Worm (Caenorhabditis elegans) whole organism, L1 larva: Measurements from ENCODE around the gene C17G10.13.

Source experiments
- C04F5.9 ChIP-seq: sonication (generic microtip); optimal IDR thresholded peaks from 2 replicates; lab custom pipeline; 2016; ENCODE audit warnings: missing genetic modification characterization, missing compliant biosample characterization
- F16B12.6 ChIP-seq: fragments of 150-350 bp; optimal IDR thresholded peaks from 2 replicates; lab custom pipeline; 2014; ENCODE audit warnings: missing biosample characterization, missing genetic modification characterization
- Y116A8C.19 ChIP-seq: sonication (generic microtip); optimal IDR thresholded peaks from 2 replicates; lab custom pipeline; 2016; ENCODE audit warnings: missing compliant biosample characterization, missing genetic modification characterization, borderline replicate concordance
- aha-1 ChIP-seq: fragments of 150-350 bp; optimal IDR thresholded peaks from 2 replicates; lab custom pipeline; 2014; ENCODE audit warnings: missing biosample characterization, missing genetic modification characterization
- aly-2 ChIP-seq: fragments of 150-350 bp; optimal IDR thresholded peaks from 2 replicates; lab custom pipeline; 2014; ENCODE audit warnings: missing biosample characterization, missing genetic modification characterization
- blmp-1 ChIP-seq: fragments of 150-350 bp; optimal IDR thresholded peaks from 2 replicates; lab custom pipeline; 2014; ENCODE audit warnings: missing biosample characterization, missing genetic modification characterization
- ceh-63 ChIP-seq: fragments of 200-800 bp; sonication (Bioruptor generic); optimal IDR thresholded peaks from 2 replicates; lab custom pipeline; 2018; ENCODE audit warnings: mild to moderate bottlenecking, missing genetic modification characterization, missing compliant biosample characterization
- ceh-82 ChIP-seq, 3 experiments: fragments of 150-350 bp in 1 of 3; sonication (generic microtip) in 2 of 3; optimal IDR thresholded peaks; 2 replicates each; lab custom pipeline; 2014 to 2017; ENCODE audit warnings: missing biosample characterization in 3 of 3, missing genetic modification characterization in 3 of 3
- ceh-90 ChIP-seq: sonication (generic microtip); optimal IDR thresholded peaks from 2 replicates; lab custom pipeline; 2016; ENCODE audit warnings: missing genetic modification characterization, missing compliant biosample characterization
- dpl-1 ChIP-seq, 3 experiments: fragments of 150-350 bp in 2 of 3; sonication (generic microtip) in 1 of 3; optimal IDR thresholded peaks; 2 replicates each; lab custom pipeline; 2014 to 2017; ENCODE audit warnings: missing biosample characterization in 3 of 3, missing genetic modification characterization in 3 of 3, missing genetic modification reagents in 3 of 3
- efl-1 ChIP-seq, 4 experiments: fragments of 150-350 bp; optimal IDR thresholded peaks in 3 of 4; peaks in 1 of 4; 1 replicate in 1 of 4; 2 replicates in 3 of 4; lab custom pipeline; 2014; ENCODE audit warnings: missing biosample characterization in 2 of 4, missing genetic modification characterization in 2 of 4, missing genetic modification reagents in 2 of 4
- efl-3 ChIP-seq: fragments of 200-800 bp; sonication (Bioruptor generic); optimal IDR thresholded peaks from 2 replicates; lab custom pipeline; 2018; ENCODE audit warnings: mild to moderate bottlenecking, missing genetic modification characterization, missing compliant biosample characterization
- egl-13 ChIP-seq: sonication (generic microtip); optimal IDR thresholded peaks from 2 replicates; lab custom pipeline; 2016; ENCODE audit warnings: missing genotype, missing genetic modification reagents, missing genetic modification characterization, missing compliant biosample characterization
- elt-2 ChIP-seq: sonication (generic microtip); optimal IDR thresholded peaks from 2 replicates; lab custom pipeline; 2016; ENCODE audit warnings: missing genetic modification characterization, mild to moderate bottlenecking, inconsistent platforms, missing compliant biosample characterization, missing genetic modification reagents
- ets-5 ChIP-seq: fragments of 200-800 bp; sonication (Bioruptor generic); IDR thresholded peaks from 2 replicates; pipeline ENCODE4 v1.3.6; 2022; ENCODE audit warnings: missing genetic modification characterization, missing compliant biosample characterization
- fkh-10 ChIP-seq: sonication (generic microtip); optimal IDR thresholded peaks from 2 replicates; lab custom pipeline; 2017; ENCODE audit warnings: missing biosample characterization, missing genetic modification reagents, missing genetic modification characterization
- fkh-4 ChIP-seq: sonication (generic microtip); optimal IDR thresholded peaks from 2 replicates; lab custom pipeline; 2016; ENCODE audit warnings: missing compliant biosample characterization, missing genetic modification characterization, borderline replicate concordance
- fkh-8 ChIP-seq: sonication (generic microtip); optimal IDR thresholded peaks from 2 replicates; lab custom pipeline; 2016; ENCODE audit warnings: mild to moderate bottlenecking, missing genetic modification characterization, missing compliant biosample characterization
- fos-1 ChIP-seq: fragments of 150-350 bp; optimal IDR thresholded peaks from 2 replicates; lab custom pipeline; 2014; ENCODE audit warnings: missing biosample characterization, missing genetic modification characterization
- grh-1 ChIP-seq: fragments of 200-800 bp; sonication (Bioruptor generic); IDR thresholded peaks from 2 replicates; pipeline ENCODE4 v1.3.6; 2022; ENCODE audit warnings: missing genetic modification reagents, missing genetic modification characterization, missing compliant biosample characterization
- hlh-4 ChIP-seq: sonication (generic microtip); optimal IDR thresholded peaks from 2 replicates; lab custom pipeline; 2016; ENCODE audit warnings: mild to moderate bottlenecking, missing genetic modification characterization, missing compliant biosample characterization
- irx-1 ChIP-seq: sonication (generic microtip); optimal IDR thresholded peaks from 2 replicates; lab custom pipeline; 2016; ENCODE audit warnings: missing genetic modification characterization, missing compliant biosample characterization
- lin-15B ChIP-seq: fragments of 150-350 bp; sonication (generic microtip); optimal IDR thresholded peaks from 3 replicates; lab custom pipeline; 2014; ENCODE audit warnings: missing biosample characterization, missing genetic modification characterization
- lin-35 ChIP-seq, 2 experiments: fragments of 150-350 bp; optimal IDR thresholded peaks; 2 replicates each; lab custom pipeline; 2014; ENCODE audit warnings: missing biosample characterization in 2 of 2, missing genetic modification characterization in 2 of 2, missing genetic modification reagents in 2 of 2
- lin-39 ChIP-seq: fragments of 150-350 bp; optimal IDR thresholded peaks from 2 replicates; lab custom pipeline; 2014; ENCODE audit warnings: missing biosample characterization, missing genetic modification reagents, missing genetic modification characterization
- lir-3 ChIP-seq: sonication (generic microtip); optimal IDR thresholded peaks from 2 replicates; lab custom pipeline; 2016; ENCODE audit warnings: mild to moderate bottlenecking, missing genetic modification characterization, moderate library complexity, missing compliant biosample characterization; ENCODE audit not compliant: poor library complexity
- lsy-2 ChIP-seq, 2 experiments: fragments of 150-350 bp; optimal IDR thresholded peaks; 2 replicates each; lab custom pipeline; 2014; ENCODE audit warnings: missing biosample characterization in 2 of 2, missing genetic modification characterization in 2 of 2
- mab-9 ChIP-seq: fragments of 200-800 bp; sonication (Bioruptor generic); IDR thresholded peaks from 2 replicates; pipeline ENCODE4 v1.3.6; 2022; ENCODE audit warnings: missing genetic modification reagents, missing genetic modification characterization, missing compliant biosample characterization
- mdl-1 ChIP-seq, 2 experiments: fragments of 150-350 bp; optimal IDR thresholded peaks; 2 replicates each; lab custom pipeline; 2014 to 2017; ENCODE audit warnings: missing biosample characterization in 2 of 2, missing genetic modification characterization in 2 of 2, inconsistent platforms in 1 of 2
- mef-2 ChIP-seq: fragments of 150-350 bp; optimal IDR thresholded peaks from 2 replicates; lab custom pipeline; 2014; ENCODE audit warnings: missing biosample characterization, missing genetic modification characterization
- mep-1 ChIP-seq: fragments of 150-350 bp; optimal IDR thresholded peaks from 2 replicates; lab custom pipeline; 2014; ENCODE audit warnings: missing biosample characterization, missing genetic modification characterization
- nhr-11 ChIP-seq: fragments of 150-350 bp; optimal IDR thresholded peaks from 2 replicates; lab custom pipeline; 2014; ENCODE audit warnings: missing biosample characterization, missing genetic modification characterization
- nhr-12 ChIP-seq: sonication (generic microtip); optimal IDR thresholded peaks from 2 replicates; lab custom pipeline; 2017; ENCODE audit warnings: missing biosample characterization, missing genetic modification characterization
- nhr-20 ChIP-seq: sonication (generic microtip); optimal IDR thresholded peaks from 2 replicates; lab custom pipeline; 2016; ENCODE audit warnings: mild to moderate bottlenecking, missing genetic modification characterization, missing compliant biosample characterization
- nhr-237 ChIP-seq: fragments of 150-350 bp; optimal IDR thresholded peaks from 2 replicates; lab custom pipeline; 2014; ENCODE audit warnings: missing biosample characterization, missing genetic modification characterization
- nhr-85 ChIP-seq: sonication (generic microtip); peaks from one replicate; lab custom pipeline; 2016; ENCODE audit warnings: missing genetic modification characterization, inconsistent platforms, missing compliant biosample characterization
- nhr-90 ChIP-seq: sonication (generic microtip); optimal IDR thresholded peaks from 2 replicates; lab custom pipeline; 2016; ENCODE audit warnings: mild to moderate bottlenecking, missing genetic modification characterization, missing compliant biosample characterization; ENCODE audit not compliant: poor library complexity
- pax-3 ChIP-seq: fragments of 200-800 bp; sonication (Bioruptor generic); optimal IDR thresholded peaks from 2 replicates; lab custom pipeline; 2018; ENCODE audit warnings: mild to moderate bottlenecking, missing genetic modification characterization, moderate library complexity, missing compliant biosample characterization
- rnt-1 ChIP-seq: sonication (generic microtip); optimal IDR thresholded peaks from 2 replicates; lab custom pipeline; 2016; ENCODE audit warnings: mild to moderate bottlenecking, missing genetic modification characterization, moderate library complexity, missing compliant biosample characterization
- sox-4 ChIP-seq: sonication (generic microtip); optimal IDR thresholded peaks from 2 replicates; lab custom pipeline; 2016; ENCODE audit warnings: missing genetic modification characterization, missing compliant biosample characterization
- sptf-1 ChIP-seq: fragments of 150-350 bp; optimal IDR thresholded peaks from 2 replicates; lab custom pipeline; 2014; ENCODE audit warnings: missing biosample characterization, missing genetic modification characterization
- sup-37 ChIP-seq: fragments of 200-800 bp; sonication (Bioruptor generic); optimal IDR thresholded peaks from 2 replicates; lab custom pipeline; 2018; ENCODE audit warnings: mild to moderate bottlenecking, missing genetic modification characterization, missing compliant biosample characterization
- swsn-7 ChIP-seq: sonication (generic microtip); optimal IDR thresholded peaks from 2 replicates; lab custom pipeline; 2016; ENCODE audit warnings: missing genetic modification characterization, missing compliant biosample characterization
- tbx-2 ChIP-seq: sonication (generic microtip); optimal IDR thresholded peaks from 2 replicates; lab custom pipeline; 2016; ENCODE audit warnings: missing genetic modification characterization, missing compliant biosample characterization
- unc-86 ChIP-seq: sonication (generic microtip); optimal IDR thresholded peaks from 2 replicates; lab custom pipeline; 2016; ENCODE audit warnings: missing genetic modification characterization, missing compliant biosample characterization
- vab-15 ChIP-seq: sonication (generic microtip); optimal IDR thresholded peaks from 2 replicates; lab custom pipeline; 2017; ENCODE audit warnings: missing genotype, mild to moderate bottlenecking, missing genetic modification characterization, missing compliant biosample characterization
- xbp-1 ChIP-seq: sonication (generic microtip); optimal IDR thresholded peaks from 2 replicates; lab custom pipeline; 2016; ENCODE audit warnings: missing genetic modification characterization, missing compliant biosample characterization
- zag-1 ChIP-seq: fragments of 150-350 bp; optimal IDR thresholded peaks from 2 replicates; lab custom pipeline; 2014; ENCODE audit warnings: missing biosample characterization, missing genetic modification characterization
- zip-4 ChIP-seq: fragments of 200-800 bp; sonication (Bioruptor generic); optimal IDR thresholded peaks from 2 replicates; lab custom pipeline; 2018; ENCODE audit warnings: mild to moderate bottlenecking, missing genetic modification characterization, moderate library complexity, missing compliant biosample characterization
- ztf-11 ChIP-seq, 2 experiments: sonication (generic microtip); optimal IDR thresholded peaks; 2 replicates each; lab custom pipeline; 2016 to 2017; ENCODE audit warnings: missing genetic modification characterization in 2 of 2, missing biosample characterization in 1 of 2, missing compliant biosample characterization in 1 of 2
- ztf-4 ChIP-seq: fragments of 150-350 bp; optimal IDR thresholded peaks from 2 replicates; lab custom pipeline; 2014; ENCODE audit warnings: missing biosample characterization, missing genetic modification characterization

Gene C17G10.13

DNA sequence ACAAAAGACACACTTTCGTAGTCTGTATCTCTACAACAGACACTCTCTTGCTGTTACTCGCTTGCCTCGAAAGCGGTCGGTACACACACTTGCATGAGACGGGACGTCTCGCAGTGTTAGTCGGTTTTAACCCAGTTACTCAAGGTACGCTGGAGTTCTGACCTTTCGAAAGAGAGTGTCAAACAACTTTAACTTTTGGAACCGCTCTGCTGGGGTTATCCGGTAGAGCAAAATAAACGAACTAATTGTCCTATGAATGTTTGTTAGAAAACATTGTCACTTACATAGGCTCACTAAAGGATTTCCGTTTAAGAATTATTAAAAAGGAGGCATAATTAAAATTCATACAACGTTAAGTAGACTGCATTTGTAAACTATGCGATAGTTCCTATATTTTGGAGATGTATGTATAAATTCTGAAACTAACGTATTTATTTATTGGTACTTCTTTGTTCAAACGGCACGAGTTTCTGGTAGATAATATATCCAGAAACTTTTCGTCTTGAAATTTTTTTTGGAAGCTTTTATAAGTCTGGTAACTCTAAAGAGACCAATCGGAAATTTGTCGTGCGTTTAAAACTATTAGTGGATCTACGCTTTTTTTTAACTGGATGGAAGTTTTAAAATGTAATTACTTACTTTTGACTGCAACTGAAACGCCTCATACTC, 46.0 kb downstream of the C17G10.13 start:
- TF ChIP-seq lsy-2 (tag; optimal IDR thresholded peaks at IDR 0.05; lab: Kevin White, UChicago) (peak; percentile 96), mep-1 (tag; lab: Kevin White, UChicago) (peak; percentile 97), egl-13 (tag; lab: Kevin White, UChicago) (peak; percentile 98), elt-2 (tag; lab: Kevin White, UChicago) (peak; percentile 100), nhr-237 (tag; lab: Kevin White, UChicago) (peak; percentile 91), lir-3 (tag; lab: Kevin White, UChicago) (peak; percentile 92), nhr-85 (peak; percentile 99), xbp-1 (peak; percentile 98), zag-1 (tag; lab: Kevin White, UChicago) (peak; percentile 95), sptf-1 (tag; lab: Kevin White, UChicago) (no peak), aha-1 (peak; percentile 62), aly-2 (tag; lab: Kevin White, UChicago) (peak; percentile 99), ceh-63 (GFP tag; lab: Kevin White, UChicago) (peak; percentile 95), swsn-7 (tag; lab: Kevin White, UChicago) (peak; percentile 100), sup-37 (GFP tag; lab: Kevin White, UChicago) (peak; percentile 98), mef-2 (peak; percentile 93), sox-4 (peak; percentile 98), efl-1 (optimal IDR thresholded peaks at IDR 0.05; lab: Kevin White, UChicago) (peak; percentile 92 to 93), efl-1 (GFP tag; optimal IDR thresholded peaks at IDR 0.05 in 1 of 2; lab: Kevin White, UChicago) (peak; percentile 80 to 98), blmp-1 (tag; lab: Kevin White, UChicago) (peak; percentile 81), efl-3 (GFP tag; lab: Kevin White, UChicago) (peak; percentile 83), ceh-82 (tag; optimal IDR thresholded peaks at IDR 0.05; lab: Kevin White, UChicago) (peak; percentile 96 to 97 (median 97)), nhr-90 (tag; lab: Kevin White, UChicago) (peak; percentile 100), ztf-4 (tag; lab: Kevin White, UChicago) (peak; percentile 99), ceh-90 (peak; percentile 71), tbx-2 (tag; lab: Kevin White, UChicago) (peak; percentile 100), hlh-4 (tag; lab: Kevin White, UChicago) (peak; percentile 49), lin-39 (tag; lab: Kevin White, UChicago) (peak; percentile 96), nhr-20 (peak; percentile 100), zip-4 (GFP tag; lab: Kevin White, UChicago) (peak; percentile 95), fos-1 (tag; lab: Kevin White, UChicago) (peak; percentile 97), fkh-10 (peak; percentile 99), dpl-1 (GFP tag; optimal IDR thresholded peaks at IDR 0.05; lab: Kevin White, UChicago) (peak; percentile 80 to 85 (median 83)), lin-35 (GFP tag; optimal IDR thresholded peaks at IDR 0.05; lab: Kevin White, UChicago) (peak; percentile 86 to 94), vab-15 (tag; lab: Kevin White, UChicago) (peak; percentile 87), lin-15B (tag; lab: Kevin White, UChicago) (peak; percentile 60), fkh-4 (peak; percentile 86), nhr-12 (tag; lab: Kevin White, UChicago) (peak; percentile 68), C04F5.9 (tag; lab: Kevin White, UChicago) (peak; percentile 95), ets-5 (0 out of 2 replicates have a peak, but pooled peaks have one; percentile 74), pax-3 (tag; lab: Kevin White, UChicago) (peak; percentile 98), nhr-11 (tag; lab: Kevin White, UChicago) (peak; percentile 96), mdl-1 (tag; optimal IDR thresholded peaks at IDR 0.05; lab: Kevin White, UChicago) (peak; percentile 38 to 93), unc-86 (tag; lab: Kevin White, UChicago) (peak; percentile 98), irx-1 (tag; lab: Kevin White, UChicago) (peak; percentile 99), fkh-8 (tag; lab: Kevin White, UChicago) (peak; percentile 98), F16B12.6 (tag; lab: Kevin White, UChicago) (peak; percentile 60), grh-1 (GFP tag; lab: Robert Waterston, UW) (peak; percentile 99), ztf-11 (tag; optimal IDR thresholded peaks at IDR 0.05; lab: Kevin White, UChicago) (peak in 1 of 2 experiments; percentile 93), rnt-1 (tag; lab: Kevin White, UChicago) (peak; percentile 98), Y116A8C.19 (tag; lab: Kevin White, UChicago) (peak; percentile 69), mab-9 (peak; percentile 98)
